Fruit fly (Drosophila melanogaster) whole organism, embryonic: ENCODE data around the gene Ykt6.
A peak's percentile ranks its signal among the peaks of the same experiment; 100 is the strongest.

Experiments
- Ada2b ChIP-seq: fragments of 200-800 bp; sonication (Bioruptor generic); IDR thresholded peaks from 2 replicates; pipeline ENCODE4 v1.3.6; 2022; ENCODE audit warnings: missing biosample characterization, missing genetic modification characterization
- Bteb2 ChIP-seq: fragments of 200-800 bp; sonication (Bioruptor generic); optimal IDR thresholded peaks from 2 replicates; lab custom pipeline; 2016; ENCODE audit warnings: missing biosample characterization, missing genetic modification characterization
- CG10147 ChIP-seq: fragments of 200-800 bp; sonication (Bioruptor generic); optimal IDR thresholded peaks from 2 replicates; lab custom pipeline; 2019; ENCODE audit warnings: missing biosample characterization, mild to moderate bottlenecking, missing genetic modification characterization, moderate library complexity
- CG12155 ChIP-seq: fragments of 200-800 bp; sonication (Bioruptor generic); optimal IDR thresholded peaks from 3 replicates; lab custom pipeline; 2016; ENCODE audit warnings: missing biosample characterization, missing genetic modification characterization
- CG13123 ChIP-seq: fragments of 200-800 bp; sonication (Bioruptor generic); optimal IDR thresholded peaks from 2 replicates; lab custom pipeline; 2016; ENCODE audit warnings: missing biosample characterization, missing genetic modification characterization
- CG13894 ChIP-seq: fragments of 200-800 bp; sonication (Bioruptor generic); optimal IDR thresholded peaks from 3 replicates; lab custom pipeline; 2018; ENCODE audit warnings: missing biosample characterization, mild to moderate bottlenecking, missing genetic modification characterization, moderate library complexity
- CG16813 ChIP-seq: fragments of 200-800 bp; sonication (Bioruptor generic); IDR thresholded peaks from 3 replicates; pipeline ENCODE4 v1.3.6; 2022; ENCODE audit warnings: missing biosample characterization, missing genetic modification characterization; ENCODE audit not compliant: partially characterized antibody
- CG2116 ChIP-seq: fragments of 200-800 bp; sonication (Bioruptor generic); optimal IDR thresholded peaks from 3 replicates; lab custom pipeline; 2018; ENCODE audit warnings: missing biosample characterization, mild to moderate bottlenecking, missing genetic modification characterization
- CG2712 ChIP-seq: fragments of 200-800 bp; optimal IDR thresholded peaks from 3 replicates; lab custom pipeline; 2019; ENCODE audit warnings: missing biosample characterization, mild to moderate bottlenecking, missing genetic modification characterization, moderate library complexity
- CG3163 ChIP-seq: fragments of 200-800 bp; sonication (Bioruptor generic); optimal IDR thresholded peaks from 3 replicates; lab custom pipeline; 2016; ENCODE audit warnings: missing biosample characterization, missing genetic modification characterization
- CG6254 ChIP-seq: fragments of 200-800 bp; sonication (Bioruptor generic); optimal IDR thresholded peaks from 3 replicates; lab custom pipeline; 2017; ENCODE audit warnings: mild to moderate bottlenecking, missing biosample characterization, missing genetic modification reagents, missing genetic modification characterization
- CG6272 ChIP-seq: fragments of 200-800 bp; sonication (Bioruptor generic); IDR thresholded peaks from 2 replicates; pipeline ENCODE4 v1.3.6; 2022; ENCODE audit warnings: missing biosample characterization, missing genetic modification characterization
- CG6765 ChIP-seq: fragments of 200-800 bp; sonication (Bioruptor generic); optimal IDR thresholded peaks from 3 replicates; lab custom pipeline; 2017; ENCODE audit warnings: missing biosample characterization, mild to moderate bottlenecking, missing genetic modification characterization
- CG6854 ChIP-seq: fragments of 200-800 bp; sonication (Bioruptor generic); optimal IDR thresholded peaks from 3 replicates; lab custom pipeline; 2017; ENCODE audit warnings: missing biosample characterization, mild to moderate bottlenecking, missing genetic modification characterization
- CG7372 ChIP-seq: fragments of 200-800 bp; sonication (Bioruptor generic); IDR thresholded peaks from 2 replicates; pipeline ENCODE4 v1.3.6; 2022; ENCODE audit warnings: missing biosample characterization, missing genetic modification characterization
- CG9609 ChIP-seq: fragments of 200-800 bp; sonication (Bioruptor generic); optimal IDR thresholded peaks from 3 replicates; lab custom pipeline; 2016; ENCODE audit warnings: missing biosample characterization, missing genetic modification characterization
- CG9727 ChIP-seq: fragments of 200-800 bp; sonication (Bioruptor generic); optimal IDR thresholded peaks from 3 replicates; lab custom pipeline; 2017; ENCODE audit warnings: missing biosample characterization, mild to moderate bottlenecking, missing genetic modification characterization
- CG9932 ChIP-seq: fragments of 200-800 bp; sonication (Bioruptor generic); IDR thresholded peaks from 2 replicates; pipeline ENCODE4 v1.3.6; 2022; ENCODE audit warnings: missing biosample characterization, missing genetic modification characterization
- Elba2 ChIP-seq: fragments of 200-800 bp; sonication (Bioruptor generic); optimal IDR thresholded peaks from 3 replicates; lab custom pipeline; 2016; ENCODE audit warnings: missing biosample characterization, missing genetic modification characterization
- Opbp ChIP-seq: fragments of 200-800 bp; sonication (Bioruptor generic); IDR thresholded peaks from 3 replicates; pipeline ENCODE4 v1.3.6; 2022; ENCODE audit warnings: missing biosample characterization, missing genetic modification characterization; ENCODE audit not compliant: partially characterized antibody
- PHDP ChIP-seq: fragments of 200-800 bp; sonication (Bioruptor generic); optimal IDR thresholded peaks from 3 replicates; lab custom pipeline; 2018; ENCODE audit warnings: missing biosample characterization, mild to moderate bottlenecking, missing genetic modification characterization, moderate library complexity
- Pdp1 ChIP-seq, 2 experiments: fragments of 200-800 bp; sonication (Bioruptor generic); optimal IDR thresholded peaks; 3 replicates each; lab custom pipeline; 2016; ENCODE audit warnings: missing biosample characterization in 2 of 2, missing genetic modification characterization in 2 of 2, mild to moderate bottlenecking in 1 of 2, moderate library complexity in 1 of 2
- Poxn ChIP-seq: fragments of 200-800 bp; sonication (Bioruptor generic); IDR thresholded peaks from 2 replicates; pipeline ENCODE4 v1.3.6; 2022; ENCODE audit warnings: missing biosample characterization, missing genetic modification characterization
- Ptx1 ChIP-seq: fragments of 200-800 bp; sonication (Bioruptor generic); IDR thresholded peaks from 2 replicates; pipeline ENCODE4 v1.3.6; 2022; ENCODE audit warnings: missing biosample characterization, missing genetic modification characterization
- Spps ChIP-seq: fragments of 200-800 bp; sonication (Bioruptor generic); optimal IDR thresholded peaks from 2 replicates; lab custom pipeline; 2018; ENCODE audit warnings: missing biosample characterization, mild to moderate bottlenecking, missing genetic modification characterization
- Stat92E ChIP-seq, 3 experiments: fragments of >200 bp in 2 of 3; fragments of 200-800 bp in 1 of 3; sonication (Bioruptor generic) in 1 of 3; optimal IDR thresholded peaks; 2 replicates each; lab custom pipeline; 2017 to 2019; ENCODE audit warnings: missing biosample characterization in 3 of 3, missing genetic modification characterization in 3 of 3, mild to moderate bottlenecking in 1 of 3, moderate library complexity in 1 of 3
- Usf ChIP-seq: fragments of 200-800 bp; sonication (Bioruptor generic); optimal IDR thresholded peaks from 2 replicates; lab custom pipeline; 2017; ENCODE audit warnings: missing genotype, missing biosample characterization, missing genetic modification characterization
- abd-A ChIP-seq: fragments of 200-800 bp; sonication (Bioruptor generic); optimal IDR thresholded peaks from 3 replicates; lab custom pipeline; 2019; ENCODE audit warnings: missing biosample characterization, mild to moderate bottlenecking, missing genetic modification characterization, moderate library complexity
- az2 ChIP-seq: fragments of 200-800 bp; sonication (Bioruptor generic); optimal IDR thresholded peaks from 3 replicates; lab custom pipeline; 2016; ENCODE audit warnings: missing biosample characterization, missing genetic modification characterization
- crc ChIP-seq: fragments of 200-800 bp; sonication (Bioruptor generic); optimal IDR thresholded peaks from 2 replicates; lab custom pipeline; 2016; ENCODE audit warnings: missing biosample characterization, missing genetic modification characterization
- crol ChIP-seq: fragments of 200-800 bp; sonication (Bioruptor generic); IDR thresholded peaks from 2 replicates; pipeline ENCODE4 v1.3.6; 2022; ENCODE audit warnings: missing biosample characterization, missing genetic modification characterization
- crp ChIP-seq, 2 experiments: fragments of 200-800 bp; sonication (Bioruptor generic); optimal IDR thresholded peaks; 2 replicates in 1 of 2; 3 replicates in 1 of 2; lab custom pipeline; 2017; ENCODE audit warnings: missing biosample characterization in 2 of 2, missing genetic modification characterization in 2 of 2, mild to moderate bottlenecking in 1 of 2, moderate library complexity in 1 of 2
- danr ChIP-seq: fragments of 200-800 bp; sonication (Bioruptor generic); IDR thresholded peaks from 2 replicates; pipeline ENCODE4 v1.3.6; 2022; ENCODE audit warnings: missing biosample characterization, missing genetic modification characterization
- ewg ChIP-seq: fragments of 200-800 bp; sonication (Bioruptor generic); optimal IDR thresholded peaks from 3 replicates; lab custom pipeline; 2017; ENCODE audit warnings: mild to moderate bottlenecking, missing biosample characterization, missing genetic modification reagents, missing genetic modification characterization
- gcm ChIP-seq: fragments of 200-800 bp; sonication (Bioruptor generic); optimal IDR thresholded peaks from 2 replicates; lab custom pipeline; 2019; ENCODE audit warnings: missing biosample characterization, mild to moderate bottlenecking, missing genetic modification characterization, moderate library complexity
- kni ChIP-seq: fragments of 200-800 bp; sonication (Bioruptor generic); optimal IDR thresholded peaks from 3 replicates; lab custom pipeline; 2017; ENCODE audit warnings: mild to moderate bottlenecking, missing biosample characterization, missing genetic modification reagents, missing genetic modification characterization
- mld ChIP-seq: fragments of 200-800 bp; sonication (Bioruptor generic); IDR thresholded peaks from 3 replicates; pipeline ENCODE4 v1.3.6; 2022; ENCODE audit warnings: missing biosample characterization, missing genetic modification characterization; ENCODE audit not compliant: partially characterized antibody
- oc ChIP-seq: fragments of 200-800 bp; sonication (Bioruptor generic); optimal IDR thresholded peaks from 2 replicates; lab custom pipeline; 2018; ENCODE audit warnings: missing biosample characterization, mild to moderate bottlenecking, missing genetic modification characterization, moderate library complexity
- pb ChIP-seq: fragments of 200-800 bp; sonication (Bioruptor generic); optimal IDR thresholded peaks from 3 replicates; lab custom pipeline; 2016; ENCODE audit warnings: missing biosample characterization, missing genetic modification characterization
- pita ChIP-seq: fragments of 200-800 bp; sonication (Bioruptor generic); optimal IDR thresholded peaks from 2 replicates; lab custom pipeline; 2017; ENCODE audit warnings: missing biosample characterization, mild to moderate bottlenecking, missing genetic modification characterization
- pros ChIP-seq: fragments of 200-800 bp; sonication (Bioruptor generic); optimal IDR thresholded peaks from 3 replicates; lab custom pipeline; 2019; ENCODE audit warnings: missing biosample characterization, mild to moderate bottlenecking, missing genetic modification characterization, moderate library complexity
- sqz ChIP-seq: fragments of 200-800 bp; sonication (Bioruptor generic); optimal IDR thresholded peaks from 3 replicates; lab custom pipeline; 2018; ENCODE audit warnings: missing biosample characterization, mild to moderate bottlenecking, missing genetic modification characterization
- sr ChIP-seq: fragments of 200-800 bp; sonication (Bioruptor generic); IDR thresholded peaks from 3 replicates; pipeline ENCODE4 v1.3.6; 2022; ENCODE audit warnings: missing biosample characterization, missing genetic modification characterization
- tx ChIP-seq: fragments of 200-800 bp; sonication (Bioruptor generic); optimal IDR thresholded peaks from 2 replicates; lab custom pipeline; 2016; ENCODE audit warnings: missing biosample characterization, missing genetic modification characterization
- vnd ChIP-seq: fragments of 200-800 bp; sonication (Bioruptor generic); IDR thresholded peaks from 3 replicates; pipeline ENCODE4 v1.3.6; 2022; ENCODE audit warnings: missing biosample characterization, missing genetic modification characterization; ENCODE audit not compliant: partially characterized antibody
- zen2 ChIP-seq: fragments of 200-800 bp; sonication (Bioruptor generic); IDR thresholded peaks from 3 replicates; pipeline ENCODE4 v1.3.6; 2022; ENCODE audit warnings: missing biosample characterization, missing genetic modification characterization; ENCODE audit not compliant: partially characterized antibody
- zf30C ChIP-seq: fragments of 200-800 bp; sonication (Bioruptor generic); optimal IDR thresholded peaks from 3 replicates; lab custom pipeline; 2018; ENCODE audit warnings: missing biosample characterization, mild to moderate bottlenecking, missing genetic modification characterization

The Ykt6 gene

dm6 chrX:7901153-7902038, 18.8 kb upstream of the Ykt6 start, which contains the start of the genes RpS6 and bys (continued):
- TF ChIP-seq CG13894 (tag; lab: Kevin White, UChicago) (peak; percentile 26), CG9932 (peak; percentile 74), CG12155 (peak; percentile 16), CG6854 (GFP tag; lab: Kevin White, UChicago) (peak; percentile 49), Usf (no peak), Bteb2 (peak; percentile 58), pros (GFP tag; lab: Kevin White, UChicago) (no peak), crc (no peak), CG10147 (GFP tag; lab: Kevin White, UChicago) (peak; percentile 16), CG13123 (GFP tag; lab: Kevin White, UChicago) (no peak), kni (GFP tag; lab: Kevin White, UChicago) (peak; percentile 30), mld (GFP tag; lab: Robert Waterston, UW) (peak; percentile 86; the same call in 2 of the 3 replicates), Poxn (GFP tag; lab: Robert Waterston, UW) (no peak), abd-A (no peak), CG7372 (GFP tag; lab: Robert Waterston, UW) (no peak), PHDP (tag; lab: Kevin White, UChicago) (peak; percentile 36), pb (peak; percentile 19), Stat92E (GFP tag; optimal IDR thresholded peaks at IDR 0.05; lab: Kevin White, UChicago) (peak in 1 of 3 experiments; percentile 31), Opbp (GFP tag; lab: Robert Waterston, UW) (peak; percentile 92), CG3163 (GFP tag; lab: Kevin White, UChicago) (no peak), CG2712 (tag; lab: Kevin White, UChicago) (peak; percentile 39), CG9609 (GFP tag; lab: Kevin White, UChicago) (no peak), gcm (GFP tag; lab: Kevin White, UChicago) (no peak), CG16813 (GFP tag; lab: Robert Waterston, UW) (peak; percentile 87), pita (GFP tag; lab: Kevin White, UChicago) (no peak), danr (GFP tag; lab: Robert Waterston, UW) (no peak), CG6765 (GFP tag; lab: Kevin White, UChicago) (peak; percentile 75), Ada2b (GFP tag; lab: Robert Waterston, UW) (peak; percentile 40; the same call in 1 of the 2 replicates), Ptx1 (peak; percentile 33), sr (GFP tag; lab: Robert Waterston, UW) (0 out of 3 replicates have a peak, but pooled peaks have one; percentile 37), tx (GFP tag; lab: Kevin White, UChicago) (no peak), CG9727 (peak; percentile 74), sqz (peak; percentile 82), crp (GFP tag; optimal IDR thresholded peaks at IDR 0.05; lab: Kevin White, UChicago) (peak in 1 of 2 experiments; percentile 65), Elba2 (GFP tag; lab: Kevin White, UChicago) (no peak), Pdp1 (GFP tag; optimal IDR thresholded peaks at IDR 0.05; lab: Kevin White, UChicago) (peak; percentile 15 to 42), zf30C (peak; percentile 10), zen2 (GFP tag; lab: Robert Waterston, UW) (peak; percentile 71), CG6272 (peak; percentile 62), CG2116 (peak; percentile 91), oc (tag; lab: Kevin White, UChicago) (no peak), CG6254 (GFP tag; lab: Kevin White, UChicago) (peak; percentile 11), vnd (GFP tag; lab: Robert Waterston, UW) (peak; percentile 78), ewg (GFP tag; lab: Kevin White, UChicago) (no peak), az2 (GFP tag; lab: Kevin White, UChicago) (peak; percentile 29), Spps (tag; lab: Kevin White, UChicago) (no peak), crol (GFP tag; lab: Robert Waterston, UW) (no peak)
